Fruit fly (Drosophila melanogaster) whole organism, embryonic: ENCODE results near the gene Nf-YA.

Source experiments
- Abd-B ChIP-seq: fragments of 200-800 bp; sonication (Bioruptor generic); optimal IDR thresholded peaks from 2 replicates; lab custom pipeline; 2018; ENCODE audit warnings: missing biosample characterization, mild to moderate bottlenecking, missing genetic modification characterization, moderate library complexity
- BEAF-32 ChIP-seq: fragments of 200-800 bp; sonication (Bioruptor generic); optimal IDR thresholded peaks from 3 replicates; lab custom pipeline; 2017; ENCODE audit warnings: missing biosample characterization, missing genetic modification characterization, mild to moderate bottlenecking, moderate library complexity, missing genetic modification reagents
- Bteb2 ChIP-seq: fragments of 200-800 bp; sonication (Bioruptor generic); optimal IDR thresholded peaks from 2 replicates; lab custom pipeline; 2016; ENCODE audit warnings: missing biosample characterization, missing genetic modification characterization
- C15 ChIP-seq: fragments of 200-800 bp; sonication (Bioruptor generic); IDR thresholded peaks from 3 replicates; pipeline ENCODE4 v1.3.6; 2022; ENCODE audit warnings: missing biosample characterization, missing genetic modification characterization
- CG10321 ChIP-seq: fragments of 200-800 bp; sonication (Bioruptor generic); IDR thresholded peaks from 2 replicates; pipeline ENCODE4 v1.3.6; 2022; ENCODE audit warnings: missing biosample characterization, missing genetic modification characterization
- CG10366 ChIP-seq: fragments of 200-800 bp; sonication (Bioruptor generic); IDR thresholded peaks from 2 replicates; pipeline ENCODE4 v1.3.6; 2022; ENCODE audit warnings: missing biosample characterization, missing genetic modification characterization
- CG11247 ChIP-seq: fragments of 200-800 bp; sonication (Bioruptor generic); IDR thresholded peaks from 2 replicates; pipeline ENCODE4 v1.3.6; 2022; ENCODE audit warnings: missing biosample characterization, missing genetic modification characterization
- CG11560 ChIP-seq: fragments of 200-800 bp; sonication (Bioruptor generic); IDR thresholded peaks from 3 replicates; pipeline ENCODE4 v1.3.6; 2022; ENCODE audit warnings: missing biosample characterization, missing genetic modification characterization
- CG13775 ChIP-seq: fragments of 200-800 bp; sonication (Bioruptor generic); optimal IDR thresholded peaks from 3 replicates; lab custom pipeline; 2017; ENCODE audit warnings: missing biosample characterization, mild to moderate bottlenecking, missing genetic modification characterization
- CG14710 ChIP-seq: fragments of 200-800 bp; sonication (Bioruptor generic); optimal IDR thresholded peaks from 3 replicates; lab custom pipeline; 2019; ENCODE audit warnings: missing biosample characterization, mild to moderate bottlenecking, missing genetic modification characterization, moderate library complexity
- CG17385 ChIP-seq: fragments of 200-800 bp; sonication (Bioruptor generic); optimal IDR thresholded peaks from 3 replicates; lab custom pipeline; 2018; ENCODE audit warnings: missing biosample characterization, mild to moderate bottlenecking, missing genetic modification characterization
- CG17802 ChIP-seq: fragments of 200-800 bp; sonication (Bioruptor generic); optimal IDR thresholded peaks from 2 replicates; lab custom pipeline; 2018; ENCODE audit warnings: missing biosample characterization, mild to moderate bottlenecking, missing genetic modification characterization, moderate library complexity
- CG18619 ChIP-seq: fragments of 200-800 bp; sonication (Bioruptor generic); optimal IDR thresholded peaks from 3 replicates; lab custom pipeline; 2017; ENCODE audit warnings: missing biosample characterization, mild to moderate bottlenecking, missing genetic modification characterization
- CG2889 ChIP-seq: fragments of 200-800 bp; sonication (Bioruptor generic); IDR thresholded peaks from 3 replicates; pipeline ENCODE4 v1.3.6; 2022; ENCODE audit warnings: missing biosample characterization, missing genetic modification characterization
- CG3163 ChIP-seq: fragments of 200-800 bp; sonication (Bioruptor generic); optimal IDR thresholded peaks from 3 replicates; lab custom pipeline; 2016; ENCODE audit warnings: missing biosample characterization, missing genetic modification characterization
- CG34376 ChIP-seq: fragments of 200-800 bp; sonication (Bioruptor generic); optimal IDR thresholded peaks from 2 replicates; lab custom pipeline; 2018; ENCODE audit warnings: missing biosample characterization, mild to moderate bottlenecking, missing genetic modification characterization
- CG3838 ChIP-seq: fragments of 200-800 bp; sonication (Bioruptor generic); optimal IDR thresholded peaks from 3 replicates; lab custom pipeline; 2016; ENCODE audit warnings: missing biosample characterization, missing genetic modification characterization
- CG9609 ChIP-seq: fragments of 200-800 bp; sonication (Bioruptor generic); optimal IDR thresholded peaks from 3 replicates; lab custom pipeline; 2016; ENCODE audit warnings: missing biosample characterization, missing genetic modification characterization
- CG9727 ChIP-seq: fragments of 200-800 bp; sonication (Bioruptor generic); optimal IDR thresholded peaks from 3 replicates; lab custom pipeline; 2017; ENCODE audit warnings: missing biosample characterization, mild to moderate bottlenecking, missing genetic modification characterization
- CG9932 ChIP-seq: fragments of 200-800 bp; sonication (Bioruptor generic); IDR thresholded peaks from 2 replicates; pipeline ENCODE4 v1.3.6; 2022; ENCODE audit warnings: missing biosample characterization, missing genetic modification characterization
- Dll ChIP-seq: fragments of 200-800 bp; sonication (Bioruptor generic); IDR thresholded peaks from 4 replicates; pipeline ENCODE4 v1.3.6; 2022; ENCODE audit warnings: missing biosample characterization, missing genetic modification characterization; ENCODE audit not compliant: partially characterized antibody
- Doc2 ChIP-seq: fragments of 200-800 bp; sonication (Bioruptor generic); IDR thresholded peaks from 2 replicates; pipeline ENCODE4 v1.3.6; 2022; ENCODE audit warnings: missing biosample characterization, missing genetic modification characterization
- Elba2 ChIP-seq: fragments of 200-800 bp; sonication (Bioruptor generic); optimal IDR thresholded peaks from 3 replicates; lab custom pipeline; 2016; ENCODE audit warnings: missing biosample characterization, missing genetic modification characterization
- Ets65A ChIP-seq: fragments of 200-800 bp; sonication (Bioruptor generic); peaks from one replicate; lab custom pipeline; 2016; ENCODE audit warnings: missing biosample characterization, missing genetic modification characterization
- H2.0 ChIP-seq: fragments of 200-800 bp; sonication (Bioruptor generic); IDR thresholded peaks from 2 replicates; pipeline ENCODE4 v1.3.6; 2022; ENCODE audit warnings: missing biosample characterization, missing genetic modification characterization
- HLH3B ChIP-seq: fragments of 200-800 bp; sonication (Bioruptor generic); IDR thresholded peaks from 2 replicates; pipeline ENCODE4 v1.3.6; 2022; ENCODE audit warnings: missing biosample characterization, missing genetic modification characterization
- Mes4 ChIP-seq: fragments of 200-800 bp; sonication (Bioruptor generic); optimal IDR thresholded peaks from 2 replicates; lab custom pipeline; 2016; ENCODE audit warnings: missing biosample characterization, missing genetic modification characterization
- NK7.1 ChIP-seq: fragments of 200-800 bp; sonication (Bioruptor generic); optimal IDR thresholded peaks from 3 replicates; lab custom pipeline; 2016; ENCODE audit warnings: missing biosample characterization, missing genetic modification characterization
- Ravus ChIP-seq: fragments of 200-800 bp; sonication (Bioruptor generic); IDR thresholded peaks from 2 replicates; pipeline ENCODE4 v1.3.6; 2022; ENCODE audit warnings: missing biosample characterization, missing genetic modification characterization
- Rfx ChIP-seq: fragments of 200-800 bp; sonication (Bioruptor generic); IDR thresholded peaks from 2 replicates; pipeline ENCODE4 v1.3.6; 2022; ENCODE audit warnings: missing biosample characterization, missing genetic modification characterization
- Sox102F ChIP-seq: fragments of 200-800 bp; sonication (Bioruptor generic); optimal IDR thresholded peaks from 2 replicates; lab custom pipeline; 2018; ENCODE audit warnings: missing biosample characterization, mild to moderate bottlenecking, missing genetic modification characterization, moderate library complexity
- ash1 ChIP-seq: fragments of 200-800 bp; sonication (Bioruptor generic); optimal IDR thresholded peaks from 2 replicates; lab custom pipeline; 2018; ENCODE audit warnings: missing biosample characterization, mild to moderate bottlenecking, missing genetic modification characterization
- bigmax ChIP-seq: fragments of 200-800 bp; sonication (Bioruptor generic); optimal IDR thresholded peaks from 2 replicates; lab custom pipeline; 2018; ENCODE audit warnings: missing biosample characterization, mild to moderate bottlenecking, missing genetic modification characterization
- dati ChIP-seq: fragments of 200-800 bp; sonication (Bioruptor generic); IDR thresholded peaks from 2 replicates; pipeline ENCODE4 v1.3.6; 2022; ENCODE audit warnings: missing biosample characterization, missing genetic modification characterization
- dysf ChIP-seq: fragments of 200-800 bp; sonication (Bioruptor generic); IDR thresholded peaks from 3 replicates; pipeline ENCODE4 v1.3.6; 2022; ENCODE audit warnings: missing biosample characterization, missing genetic modification characterization
- gem ChIP-seq: fragments of 200-800 bp; sonication (Bioruptor generic); optimal IDR thresholded peaks from 2 replicates; lab custom pipeline; 2019; ENCODE audit warnings: missing biosample characterization, mild to moderate bottlenecking, missing genetic modification characterization, moderate library complexity
- gro ChIP-seq: fragments of 200-800 bp; sonication (Bioruptor generic); optimal IDR thresholded peaks from 2 replicates; lab custom pipeline; 2016; ENCODE audit warnings: missing biosample characterization, missing genetic modification characterization
- hbn ChIP-seq: fragments of 200-800 bp; sonication (Bioruptor generic); IDR thresholded peaks from 2 replicates; pipeline ENCODE4 v1.3.6; 2022; ENCODE audit warnings: missing biosample characterization, missing genetic modification characterization; ENCODE audit not compliant: partially characterized antibody
- ind ChIP-seq: fragments of 200-800 bp; sonication (Bioruptor generic); optimal IDR thresholded peaks from 3 replicates; lab custom pipeline; 2016; ENCODE audit warnings: missing biosample characterization, missing genetic modification characterization
- jumu ChIP-seq: fragments of 200-800 bp; sonication (Bioruptor generic); optimal IDR thresholded peaks from 3 replicates; lab custom pipeline; 2016; ENCODE audit warnings: missing biosample characterization, missing genetic modification characterization
- lbe ChIP-seq: fragments of 200-800 bp; sonication (Bioruptor generic); optimal IDR thresholded peaks from 2 replicates; lab custom pipeline; 2016; ENCODE audit warnings: missing biosample characterization, mild to moderate bottlenecking, missing genetic modification characterization
- phol ChIP-seq: fragments of 200-800 bp; sonication (Bioruptor generic); optimal IDR thresholded peaks from 3 replicates; lab custom pipeline; 2018; ENCODE audit warnings: missing biosample characterization, mild to moderate bottlenecking, missing genetic modification characterization, moderate library complexity
- pum ChIP-seq: fragments of 200-800 bp; sonication (Bioruptor generic); optimal IDR thresholded peaks from 2 replicates; lab custom pipeline; 2016; ENCODE audit warnings: missing biosample characterization, missing genetic modification characterization
- rib ChIP-seq: fragments of 200-800 bp; sonication (Bioruptor generic); IDR thresholded peaks from 2 replicates; pipeline ENCODE4 v1.3.6; 2022; ENCODE audit warnings: missing biosample characterization, missing genetic modification characterization
- row ChIP-seq: fragments of 200-800 bp; sonication (Bioruptor generic); IDR thresholded peaks from 3 replicates; pipeline ENCODE4 v1.3.6; 2022; ENCODE audit warnings: missing biosample characterization, missing genetic modification characterization
- salm ChIP-seq: fragments of 200-800 bp; sonication (Bioruptor generic); optimal IDR thresholded peaks from 2 replicates; lab custom pipeline; 2018; ENCODE audit warnings: missing biosample characterization, mild to moderate bottlenecking, missing genetic modification characterization
- sc ChIP-seq, 3 experiments: fragments of >200 bp in 2 of 3; fragments of 200-800 bp in 1 of 3; sonication (Bioruptor generic) in 1 of 3; optimal IDR thresholded peaks; 2 replicates in 2 of 3; 3 replicates in 1 of 3; lab custom pipeline; 2017; ENCODE audit warnings: mild to moderate bottlenecking in 1 of 3, missing biosample characterization in 1 of 3, missing genetic modification characterization in 1 of 3, missing genetic modification reagents in 1 of 3
- scrt ChIP-seq: fragments of 200-800 bp; sonication (Bioruptor generic); optimal IDR thresholded peaks from 2 replicates; lab custom pipeline; 2018; ENCODE audit warnings: missing biosample characterization, mild to moderate bottlenecking, missing genetic modification characterization, moderate library complexity
- sna ChIP-seq: fragments of 200-800 bp; sonication (Bioruptor generic); IDR thresholded peaks from 2 replicates; pipeline ENCODE4 v1.3.6; 2022; ENCODE audit warnings: missing biosample characterization, missing genetic modification characterization; ENCODE audit not compliant: partially characterized antibody
- tin ChIP-seq: fragments of 200-800 bp; sonication (Bioruptor generic); optimal IDR thresholded peaks from 3 replicates; lab custom pipeline; 2016; ENCODE audit warnings: missing biosample characterization, missing genetic modification characterization
- z ChIP-seq: fragments of 200-800 bp; sonication (Bioruptor generic); IDR thresholded peaks from 3 replicates; pipeline ENCODE4 v1.3.6; 2022; ENCODE audit warnings: missing biosample characterization, missing genetic modification characterization

Nf-YA gene

dm6 chr3L:9435315-9435714 lies 6.8 kb downstream of the Nf-YA start, which contains the start of gene CG42526 (continued):
- TF ChIP-seq HLH3B (GFP tag; lab: Robert Waterston, UW) (no peak), CG9727 (GFP tag; lab: Kevin White, UChicago) (peak; percentile 17), CG9609 (GFP tag; lab: Kevin White, UChicago) (no peak), CG10321 (GFP tag; lab: Robert Waterston, UW) (0 out of 2 replicates have a peak, but pooled peaks have one; percentile 11), Abd-B (peak; percentile 2), NK7.1 (no peak), ind (GFP tag; lab: Kevin White, UChicago) (no peak), sc (optimal IDR thresholded peaks at IDR 0.05; lab: Kevin White, UChicago) (no peak), sc (GFP tag; optimal IDR thresholded peaks at IDR 0.05; lab: Kevin White, UChicago) (no peak), hbn (GFP tag; lab: Robert Waterston, UW) (peak; percentile 45; the same call in 1 of the 2 replicates), jumu (GFP tag; lab: Kevin White, UChicago) (no peak), z (GFP tag; lab: Robert Waterston, UW) (no peak), CG9932 (peak; percentile 76), CG18619 (GFP tag; lab: Kevin White, UChicago) (no peak), Rfx (GFP tag; lab: Robert Waterston, UW) (peak; percentile 70), CG13775 (GFP tag; lab: Kevin White, UChicago) (peak; percentile 1), Dll (GFP tag; lab: Robert Waterston, UW) (peak; percentile 68), Mes4 (GFP tag; lab: Kevin White, UChicago) (peak; percentile 27), pum (GFP tag; lab: Kevin White, UChicago) (no peak), CG17385 (peak; percentile 49), Ravus (GFP tag; lab: Robert Waterston, UW) (no peak), CG2889 (GFP tag; lab: Robert Waterston, UW) (0 out of 3 replicates have a peak, but pooled peaks have one; percentile 16), CG11247 (peak; percentile 44; the same call in 1 of the 2 replicates), phol (no peak), salm (tag; lab: Kevin White, UChicago) (no peak), CG10366 (peak; percentile 55), Ets65A (peak; percentile 93), BEAF-32 (GFP tag; lab: Kevin White, UChicago) (peak; percentile 66), bigmax (GFP tag; lab: Kevin White, UChicago) (peak; percentile 41), CG11560 (tag; lab: Robert Waterston, UW) (peak; percentile 78; the same call in 2 of the 3 replicates), row (GFP tag; lab: Robert Waterston, UW) (peak; percentile 75), Bteb2 (GFP tag; lab: Kevin White, UChicago) (no peak), CG34376 (GFP tag; lab: Kevin White, UChicago) (peak; percentile 10), Sox102F (GFP tag; lab: Kevin White, UChicago) (peak; percentile 30), sna (GFP tag; lab: Robert Waterston, UW) (peak; percentile 43; the same call in 1 of the 2 replicates), gro (GFP tag; lab: Kevin White, UChicago) (no peak), dysf (GFP tag; lab: Robert Waterston, UW) (no peak), gem (tag; lab: Kevin White, UChicago) (peak; percentile 52), tin (GFP tag; lab: Kevin White, UChicago) (peak; percentile 7), H2.0 (GFP tag; lab: Robert Waterston, UW) (peak; percentile 66), scrt (GFP tag; lab: Kevin White, UChicago) (no peak), lbe (GFP tag; lab: Kevin White, UChicago) (peak; percentile 36), rib (GFP tag; lab: Robert Waterston, UW) (no peak), CG17802 (tag; lab: Kevin White, UChicago) (no peak), dati (no peak), CG14710 (tag; lab: Kevin White, UChicago) (peak; percentile 39), Doc2 (no peak), CG3163 (GFP tag; lab: Kevin White, UChicago) (no peak), CG3838 (GFP tag; lab: Kevin White, UChicago) (no peak), ash1 (GFP tag; lab: Kevin White, UChicago) (no peak), C15 (GFP tag; lab: Robert Waterston, UW) (no peak), Elba2 (GFP tag; lab: Kevin White, UChicago) (no peak)
